Worm (Caenorhabditis elegans) whole organism, midembryonic: ENCODE measurements around the gene bub-3.

Experiments
- T22C8.4 ChIP-seq: fragments of 200-800 bp; sonication (Bioruptor generic); IDR thresholded peaks from 2 replicates; pipeline ENCODE4 v1.3.6; 2022; ENCODE audit warnings: missing genetic modification characterization, missing compliant biosample characterization
- cog-1 ChIP-seq: sonication (generic microtip); optimal IDR thresholded peaks from 2 replicates; lab custom pipeline; 2016; ENCODE audit warnings: missing genetic modification characterization, missing compliant biosample characterization
- flt-1 ChIP-seq: fragments of 200-800 bp; sonication (Bioruptor generic); IDR thresholded peaks from 2 replicates; pipeline ENCODE4 v1.3.6; 2022; ENCODE audit warnings: missing genetic modification characterization, missing compliant biosample characterization
- med-1 ChIP-seq: sonication (generic microtip); optimal IDR thresholded peaks from 2 replicates; lab custom pipeline; 2017; ENCODE audit warnings: missing genetic modification characterization, mild to moderate bottlenecking, missing compliant biosample characterization, antibody characterized with exemption, missing genetic modification reagents; ENCODE audit not compliant: insufficient read depth
- tab-1 ChIP-seq: fragments of 200-800 bp; sonication (Bioruptor generic); IDR thresholded peaks from 2 replicates; pipeline ENCODE4 v1.3.6; 2022; ENCODE audit warnings: missing genetic modification characterization, missing compliant biosample characterization
- ztf-23 ChIP-seq: fragments of 200-800 bp; sonication (Bioruptor generic); IDR thresholded peaks from 2 replicates; pipeline ENCODE4 v1.3.6; 2022; ENCODE audit warnings: missing genetic modification reagents, missing genetic modification characterization, missing compliant biosample characterization
- ztf-29 ChIP-seq: fragments of 200-800 bp; sonication (Bioruptor generic); IDR thresholded peaks from 2 replicates; pipeline ENCODE4 v1.3.6; 2022; ENCODE audit warnings: missing genetic modification reagents, missing genetic modification characterization, missing compliant biosample characterization

DNA sequence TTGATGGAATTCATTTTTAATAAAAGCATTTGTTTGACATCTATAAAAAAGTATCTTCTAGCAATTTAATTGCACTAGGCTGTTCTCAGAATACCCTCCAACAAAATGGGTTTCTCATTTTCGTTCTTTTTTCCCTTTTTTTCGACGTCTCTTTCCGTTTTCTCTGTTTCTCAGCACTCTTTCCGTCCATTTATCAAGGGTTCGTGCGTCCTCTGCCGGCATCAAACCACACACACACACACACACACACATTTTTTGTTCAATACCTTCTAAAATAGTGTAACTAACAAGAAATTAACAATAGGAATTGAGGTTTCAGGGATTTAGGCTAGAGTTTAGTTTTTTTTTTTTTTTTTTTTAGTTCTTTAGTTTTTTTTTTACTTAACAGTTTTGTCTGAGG lies 30.4 kb downstream of the bub-3 start:
- no peak for TF ChIP-seq ztf-23 (GFP tag; lab: Robert Waterston, UW)
- no peak for TF ChIP-seq flt-1 (GFP tag; lab: Robert Waterston, UW)
- no peak for TF ChIP-seq T22C8.4
- TF ChIP-seq cog-1 = no peak
- no peak for TF ChIP-seq med-1 (GFP tag; lab: Kevin White, UChicago)
- TF ChIP-seq tab-1 (GFP tag; lab: Robert Waterston, UW) = no peak
- no peak for TF ChIP-seq ztf-29 (GFP tag; lab: Robert Waterston, UW)
